Fruit fly (Drosophila melanogaster): ENCODE measurements around the gene Pkc98E.

The Pkc98E gene

dm6 chr3R:29075631-29076398, 36.9 kb downstream of the Pkc98E start (continued):
- TF ChIP-seq az2 (GFP tag; optimal IDR thresholded peaks at IDR 0.05) (no peak), Abd-B (GFP tag; optimal IDR thresholded peaks at IDR 0.05) (peak; percentile 51), odd (GFP tag; optimal IDR thresholded peaks at IDR 0.05) (no peak), Adf1 (GFP tag; IDR thresholded peaks at IDR 0.05) (no peak), tll (GFP tag; optimal IDR thresholded peaks at IDR 0.05) (no peak), prd (optimal IDR thresholded peaks at IDR 0.05) (no peak), prd (GFP tag; IDR thresholded peaks at IDR 0.05) (0 out of 3 replicates have a peak, but pooled peaks have one; percentile 23), CG8359 (GFP tag; optimal IDR thresholded peaks at IDR 0.05; ENCODE audit: borderline replicate concordance) (no peak), cwo (GFP tag; optimal IDR thresholded peaks at IDR 0.05) (peak; percentile 24), CG1647 (GFP tag; optimal IDR thresholded peaks at IDR 0.05) (no peak), Ets97D (GFP tag; optimal IDR thresholded peaks at IDR 0.05) (no peak), Atf3 (GFP tag; optimal IDR thresholded peaks at IDR 0.05) (no peak), CG8924 (tag; optimal IDR thresholded peaks at IDR 0.05) (no peak), Hand (GFP tag; optimal IDR thresholded peaks at IDR 0.05) (no peak), Nf-YC (tag; optimal IDR thresholded peaks at IDR 0.05) (peak; percentile 12), HmgD (GFP tag; optimal IDR thresholded peaks at IDR 0.05) (no peak), CG11456 (GFP tag; IDR thresholded peaks at IDR 0.05) (no peak), CG14667 (GFP tag; IDR thresholded peaks at IDR 0.05) (no peak), CG3281 (GFP tag; optimal IDR thresholded peaks at IDR 0.05) (peak; percentile 24), BtbVII (GFP tag; optimal IDR thresholded peaks at IDR 0.05) (no peak), trh (GFP tag; optimal IDR thresholded peaks at IDR 0.05) (no peak), psq (GFP tag; optimal IDR thresholded peaks at IDR 0.05) (no peak), CG32532 (GFP tag; IDR thresholded peaks at IDR 0.05) (0 out of 2 replicates have a peak, but pooled peaks have one; percentile 7), HLHmδ (GFP tag; optimal IDR thresholded peaks at IDR 0.05) (no peak), nmo (GFP tag; optimal IDR thresholded peaks at IDR 0.05) (no peak), unpg (GFP tag; optimal IDR thresholded peaks at IDR 0.05) (peak; percentile 13), Dref (GFP tag; IDR thresholded peaks at IDR 0.05) (no peak), ato (GFP tag; IDR thresholded peaks at IDR 0.05; ENCODE audit: partially characterized antibody) (no peak), Dbx (GFP tag; IDR thresholded peaks at IDR 0.05) (no peak), rib (GFP tag; IDR thresholded peaks at IDR 0.05) (no peak), disco-r (GFP tag; optimal IDR thresholded peaks at IDR 0.05) (no peak), CG14014 (GFP tag; IDR thresholded peaks at IDR 0.05) (0 out of 2 replicates have a peak, but pooled peaks have one; percentile 6), CG9932 (GFP tag; IDR thresholded peaks at IDR 0.05) (no peak), CG32767 (GFP tag; IDR thresholded peaks at IDR 0.05) (0 out of 2 replicates have a peak, but pooled peaks have one; percentile 12), Hr78 (GFP tag; optimal IDR thresholded peaks at IDR 0.05) (no peak), Sry-β (GFP tag; optimal IDR thresholded peaks at IDR 0.05) (no peak), crc (GFP tag; optimal IDR thresholded peaks at IDR 0.05) (no peak), tx (GFP tag; optimal IDR thresholded peaks at IDR 0.05) (no peak), HHEX (GFP tag; optimal IDR thresholded peaks at IDR 0.05) (no peak), Fer1 (GFP tag; optimal IDR thresholded peaks at IDR 0.05) (peak; percentile 46), repo (GFP tag; optimal IDR thresholded peaks at IDR 0.05) (no peak), CG4707 (GFP tag; optimal IDR thresholded peaks at IDR 0.05) (no peak), TFAM (GFP tag; optimal IDR thresholded peaks at IDR 0.05) (no peak), CG7963 (GFP tag; IDR thresholded peaks at IDR 0.05; ENCODE audit: partially characterized antibody) (no peak), C15 (GFP tag; IDR thresholded peaks at IDR 0.05) (no peak), CG13775 (GFP tag; optimal IDR thresholded peaks at IDR 0.05) (peak; percentile 5), slou (GFP tag; optimal IDR thresholded peaks at IDR 0.05) (no peak), CG7271 (tag; optimal IDR thresholded peaks at IDR 0.05) (no peak), CG16815 (GFP tag; optimal IDR thresholded peaks at IDR 0.05) (no peak)
